Worm (Caenorhabditis elegans): ENCODE measurements around the gene clec-121.

The clec-121 gene

DNA sequence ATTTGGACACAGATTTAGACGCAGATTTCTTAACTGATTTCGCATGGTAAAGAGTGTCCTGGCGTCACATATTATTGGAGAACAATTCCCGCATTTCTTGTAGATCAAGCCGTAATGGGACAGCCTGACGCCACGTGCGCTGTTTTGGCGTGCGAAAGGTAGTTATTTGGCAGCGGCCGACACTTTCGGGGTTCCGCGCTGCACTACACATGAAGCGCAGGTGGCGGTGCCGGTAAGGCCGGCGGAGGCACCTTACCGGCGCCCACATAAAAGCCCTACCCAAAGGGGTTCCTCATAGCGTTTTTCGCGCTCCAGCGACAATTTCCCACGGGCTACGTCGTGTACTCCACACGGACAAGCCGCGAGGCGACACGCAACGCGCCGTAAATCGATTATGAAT is 8.0 kb downstream of the clec-121 start:
- no peak for TF ChIP-seq unc-62 (GFP tag; optimal IDR thresholded peaks at IDR 0.05)
- TF ChIP-seq unc-39 (tag; optimal IDR thresholded peaks at IDR 0.05) = no peak
- no peak for TF ChIP-seq sem-2 (GFP tag; optimal IDR thresholded peaks at IDR 0.05)

- TF ChIP-seq lin-13 (tag; optimal IDR thresholded peaks at IDR 0.05) = no peak
- no peak for TF ChIP-seq mab-5 (tag; optimal IDR thresholded peaks at IDR 0.05)
Observed at ce11 chrII:3111147-3111546, 9.0 kb downstream of the clec-121 start, which contains the start of gene Y25C1A.13. Gene Y25C1A.13 (minus strand): TSS chrII:3111247.

- TF ChIP-seq ztf-11 (tag; optimal IDR thresholded peaks at IDR 0.05) (no peak), ceh-83 (GFP tag; optimal IDR thresholded peaks at IDR 0.05) (no peak), snpc-4 (tag; optimal IDR thresholded peaks at IDR 0.05) (no peak), cnd-1 (tag; optimal IDR thresholded peaks at IDR 0.05) (no peak), lin-32 (GFP tag; optimal IDR thresholded peaks at IDR 0.05) (no peak), nhr-237 (tag; optimal IDR thresholded peaks at IDR 0.05) (no peak)
Observed at ce11 chrII:3112313-3112712, 10.2 kb downstream of the clec-121 start, which contains the start of gene Y25C1A.2. Gene Y25C1A.2 (plus strand): TSS chrII:3112613.

DNA sequence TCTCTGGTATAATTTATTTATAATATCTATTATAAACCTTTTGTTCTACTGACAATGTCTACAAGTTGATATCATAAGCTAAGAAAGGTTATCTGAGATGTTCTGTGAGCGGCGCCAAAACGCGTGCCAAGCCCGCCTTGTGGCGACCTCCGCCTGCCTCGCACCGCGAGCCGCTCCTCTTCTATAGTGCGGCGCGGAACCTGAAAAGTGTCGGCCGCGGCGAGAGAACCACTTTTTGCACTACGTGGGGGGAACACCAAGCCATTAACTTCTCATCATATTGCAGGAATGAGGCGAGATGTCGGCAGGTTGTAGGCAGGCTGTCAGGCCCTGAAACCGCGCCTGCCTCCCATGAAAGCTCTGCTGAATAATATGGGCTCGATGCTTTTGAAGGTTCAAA is 11.2 kb downstream of the clec-121 start:
- TF ChIP-seq M03D4.4 (tag; optimal IDR thresholded peaks at IDR 0.05) (no peak), flh-1 (GFP tag; optimal IDR thresholded peaks at IDR 0.05) (no peak), hlh-1 (tag; optimal IDR thresholded peaks at IDR 0.05) (no peak), ham-2 (GFP tag; optimal IDR thresholded peaks at IDR 0.05) (no peak), lsy-2 (tag; optimal IDR thresholded peaks at IDR 0.05) (no peak)

ce11 chrII:3113934-3114333 is 11.8 kb downstream of the clec-121 start, which contains the start of gene clec-123:
Gene clec-123 (plus strand): TSS chrII:3114234.
- TF ChIP-seq ham-2 (GFP tag; optimal IDR thresholded peaks at IDR 0.05) (no peak), nhr-28 (tag; optimal IDR thresholded peaks at IDR 0.05) (no peak), M03D4.4 (tag; optimal IDR thresholded peaks at IDR 0.05) (no peak), hlh-1 (tag; optimal IDR thresholded peaks at IDR 0.05) (no peak), bed-3 (GFP tag; optimal IDR thresholded peaks at IDR 0.05) (no peak), pha-4 (tag; optimal IDR thresholded peaks at IDR 0.05) (no peak), tbx-8 (GFP tag; optimal IDR thresholded peaks at IDR 0.05) (no peak), ceh-39 (tag; optimal IDR thresholded peaks at IDR 0.05) (no peak), mab-5 (tag; optimal IDR thresholded peaks at IDR 0.05) (no peak)

DNA sequence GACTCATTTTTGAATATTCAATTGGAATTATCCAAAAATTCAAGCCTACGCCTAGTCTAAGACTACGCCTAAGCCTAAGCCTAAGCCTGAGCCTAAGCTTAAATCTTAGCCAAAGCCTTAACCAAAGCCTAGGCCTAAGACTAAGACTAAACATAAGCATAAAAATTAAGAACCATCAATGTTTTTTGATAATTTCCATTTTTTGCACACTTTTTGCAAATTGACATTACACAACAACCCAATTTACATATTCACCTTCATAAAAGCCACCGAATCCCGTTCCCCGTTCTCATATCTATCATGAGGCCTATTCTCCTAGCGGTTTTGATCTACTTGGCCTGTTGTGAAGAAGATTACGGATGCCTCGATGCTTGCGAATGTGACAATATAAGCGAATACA is 15.4 kb downstream of the clec-121 start, which contains the start of gene T10D4.7:
Gene T10D4.7 (plus strand): TSS at position 301 of the 400 bp plus-strand sequence.
- no peak for TF ChIP-seq elt-1 (tag; optimal IDR thresholded peaks at IDR 0.05; ENCODE audit: borderline replicate concordance, insufficient read depth)
- TF ChIP-seq sptf-1 (tag; optimal IDR thresholded peaks at IDR 0.05) = no peak
- no peak for TF ChIP-seq nhr-76 (tag; optimal IDR thresholded peaks at IDR 0.05)
- no peak for TF ChIP-seq nhr-2 (tag; optimal IDR thresholded peaks at IDR 0.05)

DNA sequence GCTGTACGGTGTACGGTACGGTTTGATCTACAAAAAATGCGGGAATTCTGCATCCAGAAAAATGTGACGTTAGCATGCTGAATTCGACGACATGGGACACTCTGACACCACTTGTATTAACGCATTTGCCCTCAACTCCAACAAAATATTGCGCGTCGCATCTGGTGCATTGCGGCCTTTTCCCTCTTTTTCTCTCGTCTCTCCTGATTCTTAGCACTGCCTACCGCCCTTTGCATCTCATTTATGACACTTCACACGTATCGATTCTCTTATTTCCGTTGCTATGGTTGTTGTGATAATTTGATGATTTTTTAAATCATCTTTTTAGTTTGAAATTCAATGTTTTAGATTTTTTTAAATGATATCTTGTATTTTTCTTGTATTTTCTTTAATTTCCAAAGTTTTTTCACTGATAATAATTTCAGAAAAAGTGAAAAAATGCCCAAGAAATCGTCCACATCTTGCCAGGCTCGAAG is 16.8 kb downstream of the clec-121 start, which contains the start of gene T10D4.6:
Gene T10D4.6 (plus strand): TSS at position 426 of the 476 bp plus-strand sequence.
- TF ChIP-seq M03D4.4 (tag; optimal IDR thresholded peaks at IDR 0.05) = no peak
- TF ChIP-seq pha-4 (tag; optimal IDR thresholded peaks at IDR 0.05) = peak; percentile 33
- TF ChIP-seq tbx-8 (GFP tag; optimal IDR thresholded peaks at IDR 0.05) = no peak
- no peak for TF ChIP-seq ham-2 (GFP tag; optimal IDR thresholded peaks at IDR 0.05)
- peak; percentile 9 for TF ChIP-seq ceh-39 (tag; optimal IDR thresholded peaks at IDR 0.05)
- no peak for TF ChIP-seq drap-1 (GFP tag; optimal IDR thresholded peaks at IDR 0.05)
- no peak for TF ChIP-seq unc-39 (tag; optimal IDR thresholded peaks at IDR 0.05)
- TF ChIP-seq flh-1 (GFP tag; optimal IDR thresholded peaks at IDR 0.05) = no peak
- no peak for TF ChIP-seq lin-32 (GFP tag; optimal IDR thresholded peaks at IDR 0.05)
- no peak for TF ChIP-seq nhr-237 (tag; optimal IDR thresholded peaks at IDR 0.05)
- no peak for TF ChIP-seq elt-1 (tag; optimal IDR thresholded peaks at IDR 0.05; ENCODE audit: borderline replicate concordance, insufficient read depth)
- TF ChIP-seq nhr-2 (tag; optimal IDR thresholded peaks at IDR 0.05) = no peak
- TF ChIP-seq lin-13 (tag; optimal IDR thresholded peaks at IDR 0.05) = peak; percentile 17
- peak; percentile 53 for TF ChIP-seq mep-1 (tag; optimal IDR thresholded peaks at IDR 0.05)
- TF ChIP-seq nhr-28 (tag; optimal IDR thresholded peaks at IDR 0.05) = no peak
- no peak for TF ChIP-seq lsy-2 (tag; optimal IDR thresholded peaks at IDR 0.05)
- no peak for TF ChIP-seq nhr-12 (tag; optimal IDR thresholded peaks at IDR 0.05)
- no peak for TF ChIP-seq unc-120 (tag; optimal IDR thresholded peaks at IDR 0.05; ENCODE audit: poor library complexity, severe bottlenecking)
- TF ChIP-seq ztf-11 (tag; optimal IDR thresholded peaks at IDR 0.05) = no peak
- no peak for TF ChIP-seq blmp-1 (tag; optimal IDR thresholded peaks at IDR 0.05)
- TF ChIP-seq mab-5 (tag; optimal IDR thresholded peaks at IDR 0.05) = no peak
- TF ChIP-seq bed-3 (GFP tag; optimal IDR thresholded peaks at IDR 0.05) = no peak
- TF ChIP-seq unc-62 (GFP tag; optimal IDR thresholded peaks at IDR 0.05) = peak; percentile 28
- TF ChIP-seq cnd-1 (tag; optimal IDR thresholded peaks at IDR 0.05) = no peak
- no peak for TF ChIP-seq mls-2 (tag; optimal IDR thresholded peaks at IDR 0.05)
- no peak for TF ChIP-seq ceh-83 (GFP tag; optimal IDR thresholded peaks at IDR 0.05)
- TF ChIP-seq zip-8 (tag; optimal IDR thresholded peaks at IDR 0.05) = no peak
- no peak for TF ChIP-seq ces-1 (GFP tag; optimal IDR thresholded peaks at IDR 0.05)
- peak; percentile 30 for TF ChIP-seq sptf-1 (tag; optimal IDR thresholded peaks at IDR 0.05)
- peak; percentile 18 for TF ChIP-seq hlh-1 (tag; optimal IDR thresholded peaks at IDR 0.05)
- no peak for TF ChIP-seq snpc-4 (tag; optimal IDR thresholded peaks at IDR 0.05)
- TF ChIP-seq nhr-76 (tag; optimal IDR thresholded peaks at IDR 0.05) = no peak
- TF ChIP-seq sem-2 (GFP tag; optimal IDR thresholded peaks at IDR 0.05) = no peak
- TF ChIP-seq ceh-43 (GFP tag; optimal IDR thresholded peaks at IDR 0.05) = no peak

All from whole organism, mixed stage, embryonic.